Fruit fly (Drosophila melanogaster): ENCODE measurements around the gene CG3603.

- TF ChIP-seq N (GFP tag; optimal IDR thresholded peaks at IDR 0.05) = no peak
- TF ChIP-seq Vsx2 (GFP tag; optimal IDR thresholded peaks at IDR 0.05; ENCODE audit: partially characterized antibody) = no peak
- no peak for TF ChIP-seq tai (GFP tag; optimal IDR thresholded peaks at IDR 0.05)
- TF ChIP-seq h (GFP tag; optimal IDR thresholded peaks at IDR 0.05) = no peak
- TF ChIP-seq woc (GFP tag; optimal IDR thresholded peaks at IDR 0.05) = no peak
Observed at dm6 chrX:2936727-2937126, 11.1 kb upstream of the CG3603 start, which contains the start of gene CG3598.
